Worm (Caenorhabditis elegans): ENCODE data around the gene affl-1.

- TF ChIP-seq lin-39 (tag; optimal IDR thresholded peaks at IDR 0.05) (no peak), ztf-11 (tag; optimal IDR thresholded peaks at IDR 0.05) (no peak), lsy-2 (tag; optimal IDR thresholded peaks at IDR 0.05) (no peak), egl-27 (tag; optimal IDR thresholded peaks at IDR 0.05) (no peak), nhr-25 (tag; optimal IDR thresholded peaks at IDR 0.05; ENCODE audit: borderline replicate concordance, insufficient read depth) (no peak), R02D3.7 (tag; optimal IDR thresholded peaks at IDR 0.05) (no peak)
Observed at ce11 chrIII:455793-456192, 15.8 kb downstream of the affl-1 start.

Data from whole organism, L4 larva.